Fruit fly (Drosophila melanogaster): ENCODE measurements around the gene grim.

grim gene

DNA sequence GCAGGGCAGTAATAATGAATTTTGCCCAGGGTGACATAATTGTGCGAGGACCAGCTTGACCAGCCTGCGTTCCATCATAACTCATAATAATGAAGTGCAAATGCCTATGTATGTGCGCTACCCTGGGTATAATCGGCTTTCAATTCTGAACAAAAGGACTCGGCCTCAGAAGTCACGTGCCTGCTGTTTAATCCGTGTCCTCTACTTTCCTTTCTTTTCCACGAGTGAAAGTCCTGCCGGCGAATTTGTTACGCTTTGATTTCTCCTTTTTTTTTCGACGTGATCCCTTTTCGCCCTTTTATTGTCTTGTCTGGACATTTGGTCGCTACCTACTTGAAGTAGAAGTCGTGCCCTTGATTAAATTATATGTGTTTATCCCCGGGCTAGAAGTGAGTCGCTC is 7.8 kb downstream of the grim start:
- no peak for TF ChIP-seq Dll (optimal IDR thresholded peaks at IDR 0.05)

- TF ChIP-seq psq (optimal IDR thresholded peaks at IDR 0.05) (no peak), CG8478 (optimal IDR thresholded peaks at IDR 0.05) (no peak), usp (GFP tag; optimal IDR thresholded peaks at IDR 0.05) (no peak), EcR (GFP tag; optimal IDR thresholded peaks at IDR 0.05) (no peak), pan (optimal IDR thresholded peaks at IDR 0.05) (no peak), Dll (optimal IDR thresholded peaks at IDR 0.05) (no peak)
Observed at dm6 chr3L:18294212-18294944, 9.8 kb downstream of the grim start, which contains the start of gene CG5103. Gene CG5103, minus strand, starts transcription at chr3L:18294262.

DNA sequence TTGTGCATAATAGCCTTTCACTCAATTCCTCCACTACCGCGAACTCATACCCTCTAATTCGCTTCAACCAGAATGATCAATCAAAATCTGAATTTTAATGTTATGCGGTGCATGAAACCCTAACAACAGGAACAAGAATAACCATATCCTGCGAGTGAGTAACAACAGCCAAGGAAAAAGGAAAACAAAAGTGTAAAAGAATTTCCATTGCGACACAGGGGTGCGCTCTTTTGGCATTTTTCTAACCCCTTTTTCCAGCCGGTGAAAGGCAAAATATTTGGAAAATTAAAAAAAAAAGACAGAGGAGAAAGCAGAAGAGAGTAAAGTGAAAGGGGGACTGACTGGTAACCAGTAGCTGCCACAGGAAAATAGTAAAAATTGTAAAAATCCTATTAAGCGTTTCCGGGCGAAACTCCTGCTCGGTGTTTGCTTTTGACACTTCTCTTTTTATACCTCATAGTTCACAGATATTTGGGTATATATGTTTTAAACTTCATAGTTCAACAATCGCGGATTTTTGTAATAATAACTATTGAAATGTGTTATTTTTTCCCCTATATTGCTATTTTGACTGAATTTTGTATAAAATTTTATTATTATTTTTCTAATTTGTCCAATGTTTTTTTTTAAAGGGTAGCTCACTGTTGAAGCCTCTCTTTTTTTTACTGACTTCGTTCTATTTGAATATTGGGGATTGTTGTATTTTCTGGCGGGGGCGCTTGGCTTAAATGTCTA is 14.1 kb downstream of the grim start:
- TF ChIP-seq CG8478 (optimal IDR thresholded peaks at IDR 0.05) (no peak), psq (optimal IDR thresholded peaks at IDR 0.05) (no peak), EcR (GFP tag; optimal IDR thresholded peaks at IDR 0.05) (no peak), Dll (optimal IDR thresholded peaks at IDR 0.05) (no peak), usp (GFP tag; optimal IDR thresholded peaks at IDR 0.05) (no peak), pan (optimal IDR thresholded peaks at IDR 0.05) (no peak)

DNA sequence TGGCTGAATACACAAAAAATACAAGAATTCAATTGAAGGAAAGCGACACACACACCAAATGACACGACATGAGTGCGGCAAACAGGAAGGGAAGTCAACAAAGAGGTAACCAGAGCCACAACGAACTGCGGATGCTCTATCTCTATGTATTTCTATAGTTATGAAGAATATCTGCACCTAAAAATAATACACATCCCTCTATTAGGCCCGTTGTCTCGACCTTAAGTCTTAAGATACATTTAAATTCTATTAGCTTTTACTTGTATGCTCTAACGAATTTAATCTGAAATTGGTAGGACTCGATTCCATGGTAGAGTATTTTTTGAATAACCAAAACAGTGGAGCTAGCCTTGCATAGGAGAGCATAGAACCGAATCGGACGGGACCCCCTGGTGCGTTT is 23.0 kb downstream of the grim start:
- TF ChIP-seq pan (optimal IDR thresholded peaks at IDR 0.05) (no peak), EcR (GFP tag; optimal IDR thresholded peaks at IDR 0.05) (no peak), psq (optimal IDR thresholded peaks at IDR 0.05) (no peak), Dll (optimal IDR thresholded peaks at IDR 0.05) (no peak), usp (GFP tag; optimal IDR thresholded peaks at IDR 0.05) (no peak), CG8478 (optimal IDR thresholded peaks at IDR 0.05) (no peak)

DNA sequence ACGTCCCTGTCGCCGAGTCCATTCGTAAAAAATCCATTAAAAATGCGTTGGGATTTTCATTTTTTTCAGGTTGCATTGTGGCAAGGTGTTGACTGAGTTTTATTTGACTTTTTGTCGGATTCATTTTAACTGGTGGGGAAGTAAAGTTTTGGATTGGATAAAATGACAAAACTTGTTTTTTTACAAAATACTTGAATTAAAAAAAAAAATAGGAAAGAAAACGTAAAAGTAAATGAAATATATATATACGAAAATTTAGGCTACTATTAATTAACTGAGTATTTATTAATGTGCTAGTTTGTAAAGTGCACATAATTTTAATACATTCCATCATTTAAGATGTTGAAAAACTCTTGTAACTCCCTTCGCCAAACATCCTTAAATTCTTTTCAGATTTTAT is 27.6 kb downstream of the grim start:
- TF ChIP-seq usp (GFP tag; optimal IDR thresholded peaks at IDR 0.05) (no peak), pan (optimal IDR thresholded peaks at IDR 0.05) (no peak), EcR (GFP tag; optimal IDR thresholded peaks at IDR 0.05) (no peak), psq (optimal IDR thresholded peaks at IDR 0.05) (no peak), Dll (optimal IDR thresholded peaks at IDR 0.05) (no peak), CG8478 (optimal IDR thresholded peaks at IDR 0.05) (no peak)

- TF ChIP-seq pan (optimal IDR thresholded peaks at IDR 0.05) (peak; percentile 62), EcR (GFP tag; optimal IDR thresholded peaks at IDR 0.05) (no peak)
Observed at dm6 chr3L:18275888-18276287, 28.3 kb downstream of the grim start.

- TF ChIP-seq psq (optimal IDR thresholded peaks at IDR 0.05) (no peak), CG8478 (optimal IDR thresholded peaks at IDR 0.05) (no peak), EcR (GFP tag; optimal IDR thresholded peaks at IDR 0.05) (no peak), usp (GFP tag; optimal IDR thresholded peaks at IDR 0.05) (no peak), Dll (optimal IDR thresholded peaks at IDR 0.05) (no peak), pan (optimal IDR thresholded peaks at IDR 0.05) (no peak)
Observed at dm6 chr3L:18274188-18274587, 30.0 kb downstream of the grim start.

DNA sequence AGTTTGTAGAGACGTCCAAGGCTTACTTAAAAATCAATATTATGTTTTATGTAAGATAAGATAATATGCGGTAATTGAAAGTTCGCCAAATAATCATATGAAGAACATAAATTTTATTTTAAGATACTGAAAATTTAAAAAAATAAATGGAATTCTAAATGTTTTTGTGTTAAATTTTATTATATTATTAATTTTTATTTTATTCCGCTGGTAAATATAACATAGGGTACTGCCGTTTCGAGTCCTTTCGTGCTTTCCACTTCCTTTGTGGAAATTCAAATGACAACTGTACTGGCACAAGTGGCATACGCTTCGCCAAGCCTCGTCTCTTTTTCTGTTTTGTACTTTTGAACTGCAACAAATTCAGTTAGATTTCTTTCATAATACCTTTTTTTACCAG is 31.1 kb downstream of the grim start:
- TF ChIP-seq CG8478 (optimal IDR thresholded peaks at IDR 0.05) (no peak), Dll (optimal IDR thresholded peaks at IDR 0.05) (no peak), EcR (GFP tag; optimal IDR thresholded peaks at IDR 0.05) (no peak), pan (optimal IDR thresholded peaks at IDR 0.05) (no peak), usp (GFP tag; optimal IDR thresholded peaks at IDR 0.05) (no peak)

- TF ChIP-seq pan (optimal IDR thresholded peaks at IDR 0.05) (no peak), Dll (optimal IDR thresholded peaks at IDR 0.05) (no peak), psq (optimal IDR thresholded peaks at IDR 0.05) (no peak), CG8478 (optimal IDR thresholded peaks at IDR 0.05) (no peak), usp (GFP tag; optimal IDR thresholded peaks at IDR 0.05) (no peak), EcR (GFP tag; optimal IDR thresholded peaks at IDR 0.05) (no peak)
Observed at dm6 chr3L:18272321-18273054, 31.7 kb downstream of the grim start.

DNA sequence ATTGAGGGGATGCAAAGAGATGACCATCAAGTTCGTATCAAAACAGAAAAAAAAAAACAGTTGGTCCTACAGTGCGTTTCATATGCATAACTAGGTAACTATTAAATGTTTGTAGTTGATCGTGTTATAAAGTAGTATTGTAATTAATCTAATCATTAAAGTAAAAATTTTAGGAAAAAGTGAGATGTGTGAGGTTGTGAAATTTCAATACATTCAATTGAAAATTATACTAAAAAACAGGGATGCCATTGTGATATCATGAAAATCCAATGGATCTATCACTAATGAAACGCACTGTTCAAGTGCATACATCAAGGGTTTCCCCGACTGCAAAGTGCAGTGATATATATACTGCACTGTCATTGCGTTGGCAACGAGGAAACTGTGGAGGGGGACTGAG is 33.3 kb downstream of the grim start:
- TF ChIP-seq pan (optimal IDR thresholded peaks at IDR 0.05) (no peak), usp (GFP tag; optimal IDR thresholded peaks at IDR 0.05) (no peak), EcR (GFP tag; optimal IDR thresholded peaks at IDR 0.05) (no peak), CG8478 (optimal IDR thresholded peaks at IDR 0.05) (no peak), psq (optimal IDR thresholded peaks at IDR 0.05) (no peak), Dll (optimal IDR thresholded peaks at IDR 0.05) (no peak)

- no peak for TF ChIP-seq psq (optimal IDR thresholded peaks at IDR 0.05)
- TF ChIP-seq pan (optimal IDR thresholded peaks at IDR 0.05), result no peak
- TF ChIP-seq Dll (optimal IDR thresholded peaks at IDR 0.05), result no peak
- TF ChIP-seq usp (GFP tag; optimal IDR thresholded peaks at IDR 0.05), result no peak
- TF ChIP-seq EcR (GFP tag; optimal IDR thresholded peaks at IDR 0.05), result no peak
- no peak for TF ChIP-seq CG8478 (optimal IDR thresholded peaks at IDR 0.05)
Observed at dm6 chr3L:18268070-18268626, 36.1 kb downstream of the grim start.

- TF ChIP-seq pan (optimal IDR thresholded peaks at IDR 0.05), result no peak
- no peak for TF ChIP-seq usp (GFP tag; optimal IDR thresholded peaks at IDR 0.05)
- TF ChIP-seq Dll (optimal IDR thresholded peaks at IDR 0.05), result no peak
- TF ChIP-seq EcR (GFP tag; optimal IDR thresholded peaks at IDR 0.05), result no peak
- TF ChIP-seq psq (optimal IDR thresholded peaks at IDR 0.05), result no peak
- no peak for TF ChIP-seq CG8478 (optimal IDR thresholded peaks at IDR 0.05)
Observed at dm6 chr3L:18266462-18266861, 37.8 kb downstream of the grim start.
